Worm (Caenorhabditis elegans) whole organism, L1 larva: ENCODE measurements around the gene F28B12.1.

Source experiments
- ets-5 ChIP-seq: fragments of 200-800 bp; sonication (Bioruptor generic); IDR thresholded peaks from 2 replicates; pipeline ENCODE4 v1.3.6; 2022; ENCODE audit warnings: missing genetic modification characterization, missing compliant biosample characterization
- fkh-10 ChIP-seq: sonication (generic microtip); optimal IDR thresholded peaks from 2 replicates; lab custom pipeline; 2017; ENCODE audit warnings: missing biosample characterization, missing genetic modification reagents, missing genetic modification characterization
- lin-13 ChIP-seq: fragments of 150-350 bp; optimal IDR thresholded peaks from 2 replicates; lab custom pipeline; 2014; ENCODE audit warnings: missing biosample characterization, missing genetic modification reagents, missing genetic modification characterization
- lin-39 ChIP-seq: fragments of 150-350 bp; optimal IDR thresholded peaks from 2 replicates; lab custom pipeline; 2014; ENCODE audit warnings: missing biosample characterization, missing genetic modification reagents, missing genetic modification characterization
- tlp-1 ChIP-seq: fragments of 150-350 bp; optimal IDR thresholded peaks from 2 replicates; lab custom pipeline; 2014; ENCODE audit warnings: missing biosample characterization, missing genetic modification characterization
- unc-62 ChIP-seq: fragments of 150-350 bp; optimal IDR thresholded peaks from 2 replicates; lab custom pipeline; 2014; ENCODE audit warnings: missing biosample characterization, missing genetic modification reagents, missing genetic modification characterization
- ztf-4 ChIP-seq: fragments of 150-350 bp; optimal IDR thresholded peaks from 2 replicates; lab custom pipeline; 2014; ENCODE audit warnings: missing biosample characterization, missing genetic modification characterization

ce11 chrII:5896512-5896911 is 46.2 kb upstream of the F28B12.1 start:
- TF ChIP-seq lin-39 (tag; lab: Kevin White, UChicago): no peak
- TF ChIP-seq ets-5 (GFP tag; lab: Robert Waterston, UW): no peak
- no peak for TF ChIP-seq fkh-10 (GFP tag; lab: Kevin White, UChicago)
- no peak for TF ChIP-seq unc-62
- TF ChIP-seq tlp-1: no peak
- TF ChIP-seq lin-13 (GFP tag; lab: Kevin White, UChicago): no peak
- TF ChIP-seq ztf-4 (tag; lab: Kevin White, UChicago): no peak
